Comparison of ENCODE assay signal across 1 fruit fly cellular context in genomic region chr2L:2872309-2872932, dm6.
TF ChIP-seq lines count a peak whose summit lies in the region.

No protein-coding gene starts in this region.

TF ChIP-seq in whole organism, embryonic, 481 proteins besides CTCF, POLR2A, EP300 and RAD21 (continued from another document and continues in another):
- TF ChIP-seq Doc2 (GFP tag; IDR thresholded peaks at IDR 0.05; lab: Robert Waterston, UW) (no peak), Antp (GFP tag; optimal IDR thresholded peaks at IDR 0.05; lab: Kevin White, UChicago) (no peak), Oli (tag; optimal IDR thresholded peaks at IDR 0.05; lab: Kevin White, UChicago) (peak; percentile 30), CG13894 (tag; optimal IDR thresholded peaks at IDR 0.05; lab: Kevin White, UChicago) (peak; percentile 21), CG13296 (GFP tag; optimal IDR thresholded peaks at IDR 0.05; lab: Kevin White, UChicago) (peak; percentile 55), twi (tag; optimal IDR thresholded peaks at IDR 0.05; lab: Kevin White, UChicago) (peak; percentile 4), CG5180 (GFP tag; optimal IDR thresholded peaks at IDR 0.05; lab: Kevin White, UChicago) (no peak), HHEX (GFP tag; optimal IDR thresholded peaks at IDR 0.05; lab: Kevin White, UChicago) (peak; percentile 40), CG8290 (GFP tag; optimal IDR thresholded peaks at IDR 0.05; lab: Kevin White, UChicago) (no peak), CG8290 (tag; optimal IDR thresholded peaks at IDR 0.05; lab: Kevin White, UChicago) (peak in 1 of 2 experiments; percentile 41), CG3847 (GFP tag; IDR thresholded peaks at IDR 0.05; lab: Robert Waterston, UW) (0 out of 2 replicates have a peak, but pooled peaks have one; percentile 19), croc (GFP tag; conservative IDR thresholded peaks at IDR 0.05; lab: Robert Waterston, UW) (no peak), CG11696 (GFP tag; IDR thresholded peaks at IDR 0.05; lab: Robert Waterston, UW) (no peak; the same call in 1 of the 2 replicates), NfI (GFP tag; optimal IDR thresholded peaks at IDR 0.05; lab: Kevin White, UChicago) (peak; percentile 32), Gug (GFP tag; IDR thresholded peaks at IDR 0.05; lab: Robert Waterston, UW) (0 out of 4 replicates have a peak, but pooled peaks have one; percentile 5), CG7745 (tag; optimal IDR thresholded peaks at IDR 0.05; lab: Kevin White, UChicago) (no peak), sc (optimal IDR thresholded peaks at IDR 0.05; lab: Kevin White, UChicago) (no peak), sc (GFP tag; optimal IDR thresholded peaks at IDR 0.05; lab: Kevin White, UChicago) (no peak), CG17385 (GFP tag; optimal IDR thresholded peaks at IDR 0.05; lab: Kevin White, UChicago) (peak; percentile 30), sug (tag; optimal IDR thresholded peaks at IDR 0.05; lab: Kevin White, UChicago) (peak; percentile 55), CG1647 (GFP tag; optimal IDR thresholded peaks at IDR 0.05; lab: Kevin White, UChicago) (no peak), CG17802 (tag; optimal IDR thresholded peaks at IDR 0.05; lab: Kevin White, UChicago) (no peak), CG6683 (GFP tag; optimal IDR thresholded peaks at IDR 0.05; lab: Kevin White, UChicago) (peak; percentile 21), Hey (tag; optimal IDR thresholded peaks at IDR 0.05; lab: Kevin White, UChicago) (no peak), HLH4C (GFP tag; IDR thresholded peaks at IDR 0.05; lab: Robert Waterston, UW; ENCODE audit: partially characterized antibody) (no peak), Fer1 (GFP tag; optimal IDR thresholded peaks at IDR 0.05; lab: Kevin White, UChicago) (peak; percentile 56), sens (GFP tag; lab: Kevin White, UChicago) (peak; percentile 85), slbo (GFP tag; IDR thresholded peaks at IDR 0.05; lab: Robert Waterston, UW) (peak; percentile 63), grau (tag; optimal IDR thresholded peaks at IDR 0.05; lab: Kevin White, UChicago) (peak; percentile 52), danr (GFP tag; IDR thresholded peaks at IDR 0.05; lab: Robert Waterston, UW) (peak; percentile 13; the same call in 1 of the 2 replicates), CG15514 (GFP tag; optimal IDR thresholded peaks at IDR 0.05; lab: Kevin White, UChicago) (peak; percentile 57), HLHmδ (GFP tag; optimal IDR thresholded peaks at IDR 0.05; lab: Kevin White, UChicago) (no peak), seq (GFP tag; IDR thresholded peaks at IDR 0.05; lab: Robert Waterston, UW) (peak; percentile 46; the same call in 1 of the 2 replicates), CG31365 (tag; optimal IDR thresholded peaks at IDR 0.05; lab: Kevin White, UChicago) (no peak), grn (GFP tag; optimal IDR thresholded peaks at IDR 0.05; lab: Kevin White, UChicago) (no peak), CG8944 (GFP tag; optimal IDR thresholded peaks at IDR 0.05; lab: Kevin White, UChicago) (no peak), Hmr (GFP tag; optimal IDR thresholded peaks at IDR 0.05; lab: Kevin White, UChicago) (peak; percentile 67), caup (GFP tag; optimal IDR thresholded peaks at IDR 0.05; lab: Kevin White, UChicago; ENCODE audit: severe bottlenecking) (peak; percentile 57), lov (optimal IDR thresholded peaks at IDR 0.05; lab: Kevin White, UChicago) (no peak), lov (GFP tag; IDR thresholded peaks at IDR 0.05; lab: Robert Waterston, UW) (no peak), CG16779 (GFP tag; IDR thresholded peaks at IDR 0.05; lab: Robert Waterston, UW) (no peak), CG10366 (GFP tag; IDR thresholded peaks at IDR 0.05; lab: Robert Waterston, UW) (peak; percentile 25; the same call in 1 of the 2 replicates), BtbVII (GFP tag; optimal IDR thresholded peaks at IDR 0.05; lab: Kevin White, UChicago) (peak; percentile 51), Ada2b (GFP tag; IDR thresholded peaks at IDR 0.05; lab: Robert Waterston, UW) (peak; percentile 31; the same call in 1 of the 2 replicates), gsb (GFP tag; IDR thresholded peaks at IDR 0.05; lab: Robert Waterston, UW) (0 out of 2 replicates have a peak, but pooled peaks have one; percentile 13), Lpt (GFP tag; optimal IDR thresholded peaks at IDR 0.05; lab: Kevin White, UChicago) (no peak), Spps (tag; optimal IDR thresholded peaks at IDR 0.05; lab: Kevin White, UChicago) (no peak), CG17186 (GFP tag; optimal IDR thresholded peaks at IDR 0.05; lab: Kevin White, UChicago) (no peak), schlank (tag; optimal IDR thresholded peaks at IDR 0.05; lab: Kevin White, UChicago) (no peak), CG11695 (GFP tag; IDR thresholded peaks at IDR 0.05; lab: Robert Waterston, UW) (peak; percentile 73), cwo (GFP tag; optimal IDR thresholded peaks at IDR 0.05; lab: Kevin White, UChicago) (peak; percentile 71), pb (GFP tag; optimal IDR thresholded peaks at IDR 0.05; lab: Kevin White, UChicago) (no peak), dmrt99B (tag; optimal IDR thresholded peaks at IDR 0.05; lab: Kevin White, UChicago) (peak; percentile 60), YL-1 (GFP tag; optimal IDR thresholded peaks at IDR 0.05; lab: Kevin White, UChicago) (peak; percentile 22), CG7987 (GFP tag; optimal IDR thresholded peaks at IDR 0.05; lab: Kevin White, UChicago) (peak; percentile 91), Eip74EF (GFP tag; optimal IDR thresholded peaks at IDR 0.05; lab: Kevin White, UChicago) (peak in 1 of 2 experiments; percentile 85), CG6854 (GFP tag; optimal IDR thresholded peaks at IDR 0.05; lab: Kevin White, UChicago) (no peak), CG31388 (GFP tag; optimal IDR thresholded peaks at IDR 0.05; lab: Kevin White, UChicago) (no peak), fd3F (GFP tag; optimal IDR thresholded peaks at IDR 0.05; lab: Kevin White, UChicago) (peak; percentile 67), chm (GFP tag; IDR thresholded peaks at IDR 0.05; lab: Robert Waterston, UW) (0 out of 2 replicates have a peak, but pooled peaks have one; percentile 6), CG11456 (GFP tag; IDR thresholded peaks at IDR 0.05; lab: Robert Waterston, UW) (peak; percentile 55; the same call in 1 of the 3 replicates), CG17359 (tag; optimal IDR thresholded peaks at IDR 0.05; lab: Kevin White, UChicago) (peak; percentile 49), MESR4 (GFP tag; optimal IDR thresholded peaks at IDR 0.05; lab: Kevin White, UChicago) (no peak), CG2120 (GFP tag; optimal IDR thresholded peaks at IDR 0.05; lab: Kevin White, UChicago) (peak; percentile 44), sisA (GFP tag; IDR thresholded peaks at IDR 0.05; lab: Robert Waterston, UW) (peak; percentile 9; the same call in 1 of the 2 replicates), CG10274 (GFP tag; optimal IDR thresholded peaks at IDR 0.05; lab: Kevin White, UChicago) (peak; percentile 61), dysf (GFP tag; IDR thresholded peaks at IDR 0.05; lab: Robert Waterston, UW) (peak; percentile 72), row (GFP tag; IDR thresholded peaks at IDR 0.05; lab: Robert Waterston, UW) (peak; percentile 61), CG9932 (GFP tag; IDR thresholded peaks at IDR 0.05; lab: Robert Waterston, UW) (peak; percentile 35; the same call in 1 of the 2 replicates), eve (GFP tag; optimal IDR thresholded peaks at IDR 0.05; lab: Kevin White, UChicago) (no peak), Fer3 (tag; optimal IDR thresholded peaks at IDR 0.05; lab: Kevin White, UChicago) (peak; percentile 52), ash1 (GFP tag; optimal IDR thresholded peaks at IDR 0.05; lab: Kevin White, UChicago) (no peak), CG13424 (tag; optimal IDR thresholded peaks at IDR 0.05; lab: Kevin White, UChicago) (peak; percentile 45), sqz (GFP tag; optimal IDR thresholded peaks at IDR 0.05; lab: Kevin White, UChicago) (peak; percentile 63), CG14014 (GFP tag; IDR thresholded peaks at IDR 0.05; lab: Robert Waterston, UW) (peak; percentile 65; the same call in 1 of the 2 replicates), CG6175 (GFP tag; IDR thresholded peaks at IDR 0.05; lab: Robert Waterston, UW) (0 out of 3 replicates have a peak, but pooled peaks have one; percentile 4), ftz-f1 (GFP tag; optimal IDR thresholded peaks at IDR 0.05; lab: Kevin White, UChicago) (peak; percentile 9), CG15269 (tag; optimal IDR thresholded peaks at IDR 0.05; lab: Kevin White, UChicago) (peak; percentile 73), knrl (GFP tag; IDR thresholded peaks at IDR 0.05; lab: Robert Waterston, UW; ENCODE audit: partially characterized antibody) (no peak), ems (GFP tag; optimal IDR thresholded peaks at IDR 0.05; lab: Kevin White, UChicago) (peak; percentile 10), CG7963 (GFP tag; IDR thresholded peaks at IDR 0.05; lab: Robert Waterston, UW; ENCODE audit: partially characterized antibody) (0 out of 3 replicates have a peak, but pooled peaks have one; percentile 8), D19B (GFP tag; optimal IDR thresholded peaks at IDR 0.05; lab: Kevin White, UChicago) (peak; percentile 96), CG8478 (optimal IDR thresholded peaks at IDR 0.05; lab: Kevin White, UChicago) (no peak), Deaf1 (tag; optimal IDR thresholded peaks at IDR 0.05; lab: Kevin White, UChicago) (peak; percentile 26), Stat92E (GFP tag; optimal IDR thresholded peaks at IDR 0.05; lab: Kevin White, UChicago) (no peak), Oaz (GFP tag; IDR thresholded peaks at IDR 0.05; lab: Robert Waterston, UW) (0 out of 2 replicates have a peak, but pooled peaks have one; percentile 17), Mes4 (GFP tag; optimal IDR thresholded peaks at IDR 0.05; lab: Kevin White, UChicago) (no peak), sd (tag; optimal IDR thresholded peaks at IDR 0.05; lab: Kevin White, UChicago) (peak; percentile 95), CG17829 (tag; optimal IDR thresholded peaks at IDR 0.05; lab: Kevin White, UChicago) (peak; percentile 38), CoRest (tag; optimal IDR thresholded peaks at IDR 0.05; lab: Kevin White, UChicago) (peak; percentile 55), CG4360 (GFP tag; IDR thresholded peaks at IDR 0.05; lab: Robert Waterston, UW) (no peak), lilli (GFP tag; optimal IDR thresholded peaks at IDR 0.05; lab: Kevin White, UChicago) (peak; percentile 56), CG18011 (GFP tag; optimal IDR thresholded peaks at IDR 0.05; lab: Kevin White, UChicago) (no peak), ap (GFP tag; IDR thresholded peaks at IDR 0.05; lab: Robert Waterston, UW) (no peak), nerfin-1 (tag; optimal IDR thresholded peaks at IDR 0.05; lab: Kevin White, UChicago) (no peak), ATbp (GFP tag; optimal IDR thresholded peaks at IDR 0.05; lab: Kevin White, UChicago) (peak; percentile 50), Nf-YC (tag; optimal IDR thresholded peaks at IDR 0.05; lab: Kevin White, UChicago) (peak; percentile 33), CG18476 (GFP tag; optimal IDR thresholded peaks at IDR 0.05; lab: Kevin White, UChicago) (no peak), tap (tag; optimal IDR thresholded peaks at IDR 0.05; lab: Kevin White, UChicago) (no peak), Pdp1 (GFP tag; optimal IDR thresholded peaks at IDR 0.05; lab: Kevin White, UChicago) (peak in 1 of 2 experiments; percentile 97), CG15073 (GFP tag; optimal IDR thresholded peaks at IDR 0.05; lab: Kevin White, UChicago) (no peak), Ssrp (tag; optimal IDR thresholded peaks at IDR 0.05; lab: Kevin White, UChicago) (peak; percentile 16), CG12769 (tag; optimal IDR thresholded peaks at IDR 0.05; lab: Kevin White, UChicago) (peak; percentile 61), CG10209 (GFP tag; optimal IDR thresholded peaks at IDR 0.05; lab: Kevin White, UChicago) (peak; percentile 67), al (GFP tag; IDR thresholded peaks at IDR 0.05; lab: Robert Waterston, UW) (no peak), cg (GFP tag; optimal IDR thresholded peaks at IDR 0.05; lab: Kevin White, UChicago) (peak; percentile 44), btn (GFP tag; optimal IDR thresholded peaks at IDR 0.05; lab: Kevin White, UChicago) (no peak), Dbx (GFP tag; IDR thresholded peaks at IDR 0.05; lab: Robert Waterston, UW) (peak; percentile 26; the same call in 1 of the 3 replicates), ci (GFP tag; IDR thresholded peaks at IDR 0.05; lab: Robert Waterston, UW) (0 out of 3 replicates have a peak, but pooled peaks have one; percentile 47), her (GFP tag; optimal IDR thresholded peaks at IDR 0.05; lab: Kevin White, UChicago) (no peak), CG18619 (GFP tag; optimal IDR thresholded peaks at IDR 0.05; lab: Kevin White, UChicago) (peak; percentile 49), zen (tag; optimal IDR thresholded peaks at IDR 0.05; lab: Kevin White, UChicago) (no peak), dm (GFP tag; optimal IDR thresholded peaks at IDR 0.05; lab: Kevin White, UChicago) (no peak), CG12104 (GFP tag; optimal IDR thresholded peaks at IDR 0.05; lab: Kevin White, UChicago) (peak; percentile 15), CG11504 (tag; optimal IDR thresholded peaks at IDR 0.05; lab: Kevin White, UChicago) (peak; percentile 50), hkb (optimal IDR thresholded peaks at IDR 0.05; lab: Kevin White, UChicago) (no peak), hkb (GFP tag; IDR thresholded peaks at IDR 0.05; lab: Robert Waterston, UW) (peak; percentile 42; the same call in 1 of the 2 replicates), CG34422 (GFP tag; IDR thresholded peaks at IDR 0.05; lab: Robert Waterston, UW) (peak; percentile 38; the same call in 1 of the 3 replicates), CG31441 (GFP tag; IDR thresholded peaks at IDR 0.05; lab: Robert Waterston, UW) (peak; percentile 28; the same call in 1 of the 2 replicates), lmd (GFP tag; IDR thresholded peaks at IDR 0.05; lab: Robert Waterston, UW) (peak; percentile 59), abd-A (tag; optimal IDR thresholded peaks at IDR 0.05; lab: Kevin White, UChicago) (no peak), bowl (GFP tag; IDR thresholded peaks at IDR 0.05; lab: Robert Waterston, UW) (0 out of 2 replicates have a peak, but pooled peaks have one; percentile 27), CG17361 (GFP tag; IDR thresholded peaks at IDR 0.05; lab: Robert Waterston, UW) (peak; percentile 34; the same call in 1 of the 3 replicates), bcd (GFP tag; optimal IDR thresholded peaks at IDR 0.05; lab: Kevin White, UChicago) (peak; percentile 16), gsb-n (tag; optimal IDR thresholded peaks at IDR 0.05; lab: Kevin White, UChicago) (peak; percentile 31), NC2α (GFP tag; optimal IDR thresholded peaks at IDR 0.05; lab: Kevin White, UChicago) (no peak), CG6813 (GFP tag; optimal IDR thresholded peaks at IDR 0.05; lab: Kevin White, UChicago) (peak; percentile 42), ase (GFP tag; IDR thresholded peaks at IDR 0.05; lab: Robert Waterston, UW) (0 out of 3 replicates have a peak, but pooled peaks have one; percentile 17), Xbp1 (GFP tag; optimal IDR thresholded peaks at IDR 0.05; lab: Kevin White, UChicago) (peak; percentile 18)
